Fruit fly (Drosophila melanogaster) whole organism, embryonic: ENCODE results near the gene Naxd.
A peak's percentile ranks its signal among the peaks of the same experiment; 100 is the strongest.

Source experiments
- CG1024 ChIP-seq: fragments of 200-800 bp; sonication (Bioruptor generic); IDR thresholded peaks from 2 replicates; pipeline ENCODE4 v1.3.6; 2022; ENCODE audit warnings: missing biosample characterization, missing genetic modification characterization
- CG10565 ChIP-seq: fragments of 200-800 bp; sonication (Bioruptor generic); optimal IDR thresholded peaks from 3 replicates; lab custom pipeline; 2016; ENCODE audit warnings: missing biosample characterization, mild to moderate bottlenecking, missing genetic modification characterization
- CG11695 ChIP-seq: fragments of 200-800 bp; sonication (Bioruptor generic); IDR thresholded peaks from 3 replicates; pipeline ENCODE4 v1.3.6; 2022; ENCODE audit warnings: missing biosample characterization, missing genetic modification characterization
- CG11696 ChIP-seq: fragments of 200-800 bp; sonication (Bioruptor generic); IDR thresholded peaks from 2 replicates; pipeline ENCODE4 v1.3.6; 2022; ENCODE audit warnings: missing biosample characterization, missing genetic modification characterization
- CG13296 ChIP-seq: fragments of 200-800 bp; sonication (Bioruptor generic); optimal IDR thresholded peaks from 3 replicates; lab custom pipeline; 2018; ENCODE audit warnings: missing biosample characterization, mild to moderate bottlenecking, missing genetic modification characterization
- CG14014 ChIP-seq: fragments of 200-800 bp; sonication (Bioruptor generic); IDR thresholded peaks from 2 replicates; pipeline ENCODE4 v1.3.6; 2022; ENCODE audit warnings: missing biosample characterization, missing genetic modification characterization
- CG1603 ChIP-seq: fragments of 200-800 bp; sonication (Bioruptor generic); optimal IDR thresholded peaks from 2 replicates; lab custom pipeline; 2019; ENCODE audit warnings: missing biosample characterization, mild to moderate bottlenecking, missing genetic modification characterization, moderate library complexity
- CG17328 ChIP-seq: fragments of 200-800 bp; sonication (Bioruptor generic); IDR thresholded peaks from 2 replicates; pipeline ENCODE4 v1.3.6; 2022; ENCODE audit warnings: missing biosample characterization, missing genetic modification characterization
- CG17568 ChIP-seq: fragments of 200-800 bp; sonication (Bioruptor generic); optimal IDR thresholded peaks from 2 replicates; lab custom pipeline; 2018; ENCODE audit warnings: missing biosample characterization, mild to moderate bottlenecking, missing genetic modification characterization, moderate library complexity
- CG17829 ChIP-seq: fragments of 200-800 bp; optimal IDR thresholded peaks from 2 replicates; lab custom pipeline; 2019; ENCODE audit warnings: missing biosample characterization, mild to moderate bottlenecking, missing genetic modification characterization, moderate library complexity
- CG17912 ChIP-seq: fragments of 200-800 bp; sonication (Bioruptor generic); optimal IDR thresholded peaks from 2 replicates; lab custom pipeline; 2018; ENCODE audit warnings: missing biosample characterization, mild to moderate bottlenecking, missing genetic modification characterization
- CG18599 ChIP-seq: fragments of 200-800 bp; sonication (Bioruptor generic); optimal IDR thresholded peaks from 3 replicates; lab custom pipeline; 2017; ENCODE audit warnings: missing biosample characterization, missing genetic modification characterization, mild to moderate bottlenecking, moderate library complexity, missing genetic modification reagents
- CG31365 ChIP-seq: fragments of 200-800 bp; sonication (Bioruptor generic); optimal IDR thresholded peaks from 2 replicates; lab custom pipeline; 2018; ENCODE audit warnings: missing biosample characterization, mild to moderate bottlenecking, missing genetic modification characterization
- CG3847 ChIP-seq: fragments of 200-800 bp; sonication (Bioruptor generic); IDR thresholded peaks from 2 replicates; pipeline ENCODE4 v1.3.6; 2022; ENCODE audit warnings: missing biosample characterization, missing genetic modification characterization
- CG5953 ChIP-seq: fragments of 200-800 bp; sonication (Bioruptor generic); IDR thresholded peaks from 2 replicates; pipeline ENCODE4 v1.3.6; 2022; ENCODE audit warnings: missing biosample characterization, missing genetic modification characterization
- CG6791 ChIP-seq: fragments of 200-800 bp; sonication (Bioruptor generic); IDR thresholded peaks from 3 replicates; pipeline ENCODE4 v1.3.6; 2022; ENCODE audit warnings: missing biosample characterization, missing genetic modification characterization; ENCODE audit not compliant: partially characterized antibody
- Camta ChIP-seq: fragments of 200-800 bp; sonication (Bioruptor generic); optimal IDR thresholded peaks from 2 replicates; lab custom pipeline; 2016; ENCODE audit warnings: missing biosample characterization, missing genetic modification characterization
- D19A ChIP-seq: fragments of 200-800 bp; optimal IDR thresholded peaks from 3 replicates; lab custom pipeline; 2019; ENCODE audit warnings: missing biosample characterization, mild to moderate bottlenecking, missing genetic modification characterization, moderate library complexity
- Dip2 ChIP-seq: fragments of 200-800 bp; sonication (Bioruptor generic); IDR thresholded peaks from 2 replicates; pipeline ENCODE4 v1.3.6; 2022; ENCODE audit warnings: missing biosample characterization, missing genetic modification characterization
- Dll ChIP-seq: fragments of 200-800 bp; sonication (Bioruptor generic); IDR thresholded peaks from 4 replicates; pipeline ENCODE4 v1.3.6; 2022; ENCODE audit warnings: missing biosample characterization, missing genetic modification characterization; ENCODE audit not compliant: partially characterized antibody
- Fer3 ChIP-seq: fragments of 200-800 bp; sonication (Bioruptor generic); optimal IDR thresholded peaks from 2 replicates; lab custom pipeline; 2018; ENCODE audit warnings: missing biosample characterization, mild to moderate bottlenecking, missing genetic modification characterization, moderate library complexity
- Gsc ChIP-seq: fragments of 200-800 bp; sonication (Bioruptor generic); IDR thresholded peaks from 2 replicates; pipeline ENCODE4 v1.3.6; 2022; ENCODE audit warnings: missing biosample characterization, missing genetic modification characterization
- Sin3A ChIP-seq: fragments of >200 bp; optimal IDR thresholded peaks from 2 replicates; lab custom pipeline; 2018
- Stat92E ChIP-seq, 3 experiments: fragments of >200 bp in 2 of 3; fragments of 200-800 bp in 1 of 3; sonication (Bioruptor generic) in 1 of 3; optimal IDR thresholded peaks; 2 replicates each; lab custom pipeline; 2017 to 2019; ENCODE audit warnings: missing biosample characterization in 3 of 3, missing genetic modification characterization in 3 of 3, mild to moderate bottlenecking in 1 of 3, moderate library complexity in 1 of 3
- Xrp1 ChIP-seq: fragments of 200-800 bp; sonication (Bioruptor generic); IDR thresholded peaks from 2 replicates; pipeline ENCODE4 v1.3.6; 2022; ENCODE audit warnings: missing biosample characterization, missing genetic modification characterization
- crp ChIP-seq, 2 experiments: fragments of 200-800 bp; sonication (Bioruptor generic); optimal IDR thresholded peaks; 2 replicates in 1 of 2; 3 replicates in 1 of 2; lab custom pipeline; 2017; ENCODE audit warnings: missing biosample characterization in 2 of 2, missing genetic modification characterization in 2 of 2, mild to moderate bottlenecking in 1 of 2, moderate library complexity in 1 of 2
- dpn ChIP-seq, 2 experiments: fragments of 200-800 bp; sonication (Bioruptor generic); optimal IDR thresholded peaks; 3 replicates each; lab custom pipeline; 2016; ENCODE audit warnings: missing biosample characterization in 2 of 2, missing genetic modification characterization in 2 of 2
- eve ChIP-seq, 2 experiments: fragments of >200 bp; optimal IDR thresholded peaks; 2 replicates each; lab custom pipeline; 2017; ENCODE audit warnings: missing biosample characterization in 2 of 2, missing genetic modification characterization in 2 of 2
- ftz-f1 ChIP-seq: fragments of 200-800 bp; sonication (Bioruptor generic); optimal IDR thresholded peaks from 2 replicates; lab custom pipeline; 2016; ENCODE audit warnings: missing biosample characterization, missing genetic modification characterization
- fu2 ChIP-seq: fragments of 200-800 bp; sonication (Bioruptor generic); optimal IDR thresholded peaks from 2 replicates; lab custom pipeline; 2016; ENCODE audit warnings: missing biosample characterization, missing genetic modification characterization
- grn ChIP-seq: fragments of 200-800 bp; sonication (Bioruptor generic); optimal IDR thresholded peaks from 3 replicates; lab custom pipeline; 2017; ENCODE audit warnings: missing biosample characterization, missing genetic modification characterization
- ind ChIP-seq: fragments of 200-800 bp; sonication (Bioruptor generic); optimal IDR thresholded peaks from 3 replicates; lab custom pipeline; 2016; ENCODE audit warnings: missing biosample characterization, missing genetic modification characterization
- jing ChIP-seq: fragments of 200-800 bp; sonication (Bioruptor generic); optimal IDR thresholded peaks from 2 replicates; lab custom pipeline; 2018; ENCODE audit warnings: missing biosample characterization, mild to moderate bottlenecking, missing genetic modification characterization
- ken ChIP-seq: fragments of 200-800 bp; sonication (Bioruptor generic); IDR thresholded peaks from 3 replicates; pipeline ENCODE4 v1.3.6; 2022; ENCODE audit warnings: missing biosample characterization, missing genetic modification characterization
- kni ChIP-seq: fragments of 200-800 bp; sonication (Bioruptor generic); optimal IDR thresholded peaks from 3 replicates; lab custom pipeline; 2017; ENCODE audit warnings: mild to moderate bottlenecking, missing biosample characterization, missing genetic modification reagents, missing genetic modification characterization
- lola ChIP-seq, 3 experiments: fragments of >200 bp in 2 of 3; fragments of 200-800 bp in 1 of 3; sonication (Bioruptor generic) in 1 of 3; optimal IDR thresholded peaks; 2 replicates each; lab custom pipeline; 2017 to 2019; ENCODE audit warnings: missing biosample characterization in 3 of 3, missing genetic modification characterization in 3 of 3, mild to moderate bottlenecking in 1 of 3, moderate library complexity in 1 of 3
- luna ChIP-seq: fragments of 200-800 bp; sonication (Bioruptor generic); optimal IDR thresholded peaks from 2 replicates; lab custom pipeline; 2016; ENCODE audit warnings: missing biosample characterization, missing genetic modification characterization
- otp ChIP-seq: fragments of 200-800 bp; sonication (Bioruptor generic); IDR thresholded peaks from 3 replicates; pipeline ENCODE4, ENCODE4 v1.3.6; 2022; ENCODE audit warnings: missing biosample characterization, missing genetic modification characterization
- p53 ChIP-seq: fragments of 200-800 bp; sonication (Bioruptor generic); optimal IDR thresholded peaks from 2 replicates; lab custom pipeline; 2016; ENCODE audit warnings: missing biosample characterization, missing genetic modification characterization
- repo ChIP-seq: fragments of 200-800 bp; sonication (Bioruptor generic); optimal IDR thresholded peaks from 2 replicates; lab custom pipeline; 2016; ENCODE audit warnings: missing biosample characterization, missing genetic modification characterization
- ro ChIP-seq: fragments of 200-800 bp; sonication (Bioruptor generic); IDR thresholded peaks from 2 replicates; pipeline ENCODE4 v1.3.6; 2022; ENCODE audit warnings: missing biosample characterization, missing genetic modification characterization
- salm ChIP-seq: fragments of 200-800 bp; sonication (Bioruptor generic); optimal IDR thresholded peaks from 2 replicates; lab custom pipeline; 2018; ENCODE audit warnings: missing biosample characterization, mild to moderate bottlenecking, missing genetic modification characterization
- so ChIP-seq: fragments of 200-800 bp; sonication (Bioruptor generic); IDR thresholded peaks from 3 replicates; pipeline ENCODE4 v1.3.6; 2022; ENCODE audit warnings: missing biosample characterization, missing genetic modification characterization
- ssp ChIP-seq: fragments of 200-800 bp; sonication (Bioruptor generic); IDR thresholded peaks from 2 replicates; pipeline ENCODE4 v1.3.6; 2022; ENCODE audit warnings: missing biosample characterization, missing genetic modification characterization
- stwl ChIP-seq: fragments of 200-800 bp; sonication (Bioruptor generic); optimal IDR thresholded peaks from 3 replicates; lab custom pipeline; 2018; ENCODE audit warnings: missing biosample characterization, mild to moderate bottlenecking, missing genetic modification characterization, moderate library complexity
- tgo ChIP-seq: fragments of 200-800 bp; sonication (Bioruptor generic); IDR thresholded peaks from 3 replicates; pipeline ENCODE4 v1.3.6; 2022; ENCODE audit warnings: missing biosample characterization, missing genetic modification characterization
- unc-4 ChIP-seq: fragments of 200-800 bp; sonication (Bioruptor generic); IDR thresholded peaks from 2 replicates; pipeline ENCODE4 v1.3.6; 2022; ENCODE audit warnings: missing biosample characterization, missing genetic modification characterization; ENCODE audit not compliant: partially characterized antibody
- wor ChIP-seq: fragments of 200-800 bp; sonication (Bioruptor generic); IDR thresholded peaks from 2 replicates; pipeline ENCODE4 v1.3.6; 2022; ENCODE audit warnings: missing biosample characterization, missing genetic modification characterization
- yki ChIP-seq: fragments of >200 bp; optimal IDR thresholded peaks from 3 replicates; lab custom pipeline; 2018

The Naxd gene

DNA sequence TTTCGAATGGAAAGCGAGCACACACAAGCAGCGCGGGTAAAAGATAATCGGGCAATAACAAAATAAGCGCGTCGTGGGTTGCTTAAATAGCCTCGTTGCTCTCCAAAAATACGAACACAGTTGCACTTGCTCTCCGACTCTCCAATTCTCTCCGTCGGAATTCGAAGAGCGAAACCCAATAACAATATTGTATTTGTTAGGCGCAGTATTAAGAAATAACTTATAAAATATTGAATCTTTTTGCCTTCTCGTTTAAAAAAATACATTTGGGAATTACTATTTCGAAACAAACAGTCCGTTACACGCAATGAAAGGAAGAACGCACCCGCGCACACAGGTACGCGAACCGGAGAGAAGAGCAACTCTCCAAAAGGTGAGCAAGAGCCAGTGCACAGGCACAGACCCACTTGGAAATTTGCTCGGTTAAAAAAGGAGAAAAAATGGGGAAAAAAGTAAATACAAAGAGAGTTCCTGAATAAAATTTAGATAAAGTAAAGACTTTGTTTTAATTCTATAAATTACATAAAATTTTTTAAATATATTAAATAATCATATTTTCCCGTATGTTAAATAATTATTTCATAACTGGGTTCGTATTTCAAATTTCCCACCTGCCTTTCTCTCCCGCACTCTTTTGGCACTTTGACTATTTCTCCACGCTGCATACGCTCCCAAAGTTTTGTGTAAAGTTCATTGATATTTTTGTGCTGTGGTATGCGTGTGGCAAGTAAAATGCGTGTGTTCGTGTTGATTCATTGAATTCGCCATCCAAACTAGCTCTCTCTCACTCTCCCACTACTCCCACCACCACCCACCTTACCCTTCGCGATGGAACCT is 10.9 kb downstream of the Naxd start, which contains the start of gene Mkp3 (continued):
- TF ChIP-seq Dll (GFP tag; lab: Robert Waterston, UW) (no peak), CG6791 (GFP tag; lab: Robert Waterston, UW) (no peak), CG10565 (GFP tag; lab: Kevin White, UChicago) (no peak), CG17829 (tag; lab: Kevin White, UChicago) (peak; percentile 91), CG13296 (GFP tag; lab: Kevin White, UChicago) (peak; percentile 94), CG1603 (tag; lab: Kevin White, UChicago) (no peak), CG14014 (GFP tag; lab: Robert Waterston, UW) (peak; percentile 91), tgo (GFP tag; lab: Robert Waterston, UW) (peak; percentile 94), crp (GFP tag; optimal IDR thresholded peaks at IDR 0.05; lab: Kevin White, UChicago) (peak in 1 of 2 experiments; percentile 37), CG1024 (GFP tag; lab: Robert Waterston, UW) (peak; percentile 43; the same call in 1 of the 2 replicates), CG3847 (peak; percentile 91), CG17912 (GFP tag; lab: Kevin White, UChicago) (no peak), lola (GFP tag; optimal IDR thresholded peaks at IDR 0.05; lab: Kevin White, UChicago) (peak in 1 of 3 experiments; percentile 77), Dip2 (GFP tag; lab: Robert Waterston, UW) (no peak), CG18599 (peak; percentile 97), D19A (tag; lab: Kevin White, UChicago) (peak; percentile 86), Camta (GFP tag; lab: Kevin White, UChicago) (no peak), otp (GFP tag; lab: Robert Waterston, UW) (peak; percentile 47; the same call in 1 of the 3 replicates), stwl (tag; lab: Kevin White, UChicago) (no peak), CG11695 (GFP tag; lab: Robert Waterston, UW) (peak; percentile 96), ssp (peak; percentile 73), ro (GFP tag; lab: Robert Waterston, UW) (peak; percentile 33; the same call in 1 of the 2 replicates), luna (GFP tag; lab: Kevin White, UChicago) (no peak), Fer3 (tag; lab: Kevin White, UChicago) (peak; percentile 90), CG17328 (GFP tag; lab: Robert Waterston, UW) (peak; percentile 80), yki (peak; percentile 31), Gsc (GFP tag; lab: Robert Waterston, UW) (no peak), Xrp1 (peak; percentile 91), Stat92E (GFP tag; optimal IDR thresholded peaks at IDR 0.05; lab: Kevin White, UChicago) (no peak), ind (GFP tag; lab: Kevin White, UChicago) (peak; percentile 81), kni (GFP tag; lab: Kevin White, UChicago) (no peak), ken (GFP tag; lab: Robert Waterston, UW) (peak; percentile 80), repo (GFP tag; lab: Kevin White, UChicago) (no peak), dpn (GFP tag; optimal IDR thresholded peaks at IDR 0.05; lab: Kevin White, UChicago) (peak; percentile 19 to 82), fu2 (GFP tag; lab: Kevin White, UChicago) (peak; percentile 17), so (GFP tag; lab: Robert Waterston, UW) (peak; percentile 94), CG31365 (tag; lab: Kevin White, UChicago) (peak; percentile 57), grn (no peak), eve (GFP tag; optimal IDR thresholded peaks at IDR 0.05; lab: Kevin White, UChicago) (peak in 1 of 2 experiments; percentile 75), CG17568 (peak; percentile 85), Sin3A (lab: Kevin White, UChicago) (no peak), salm (tag; lab: Kevin White, UChicago) (peak; percentile 92), p53 (GFP tag; lab: Kevin White, UChicago) (no peak), CG5953 (GFP tag; lab: Robert Waterston, UW) (peak; percentile 65; the same call in 1 of the 2 replicates), wor (GFP tag; lab: Robert Waterston, UW) (peak; percentile 79), unc-4 (0 out of 2 replicates have a peak, but pooled peaks have one; percentile 3), jing (peak; percentile 10), CG11696 (no peak; the same call in 1 of the 2 replicates), ftz-f1 (GFP tag; lab: Kevin White, UChicago) (no peak)
